Fruit fly (Drosophila melanogaster) whole organism, wandering third instar larva: Measurements from ENCODE around the gene CG7298.

ENCODE experiments used
- Abd-B ChIP-seq: fragments of >200 bp; optimal IDR thresholded peaks from 2 replicates; lab custom pipeline; 2017; ENCODE audit warnings: missing biosample characterization, missing genetic modification characterization
- CG32264 ChIP-seq: fragments of 200-800 bp; sonication (Bioruptor generic); optimal IDR thresholded peaks from 2 replicates; lab custom pipeline; 2016; ENCODE audit warnings: missing biosample characterization, missing genetic modification characterization
- CG9705 ChIP-seq: fragments of 200-800 bp; sonication (Bioruptor generic); optimal IDR thresholded peaks from 2 replicates; lab custom pipeline; 2018; ENCODE audit warnings: missing biosample characterization, mild to moderate bottlenecking, missing genetic modification characterization
- CrebA ChIP-seq: fragments of 200-800 bp; sonication (Bioruptor generic); optimal IDR thresholded peaks from 2 replicates; lab custom pipeline; 2016; ENCODE audit warnings: missing biosample characterization, mild to moderate bottlenecking, missing genetic modification characterization, borderline replicate concordance
- Dfd ChIP-seq: fragments of >200 bp; optimal IDR thresholded peaks from 2 replicates; lab custom pipeline; 2017; ENCODE audit warnings: missing biosample characterization, missing genetic modification characterization
- Dif ChIP-seq: fragments of 200-275, 200-300 bp; sonication (Bioruptor generic); optimal IDR thresholded peaks from 2 replicates; lab custom pipeline; 2018; ENCODE audit warnings: missing biosample characterization, missing genetic modification characterization; ENCODE audit not compliant: partially characterized antibody
- GATAd ChIP-seq: sonication (Bioruptor generic); optimal IDR thresholded peaks from 2 replicates; lab custom pipeline; 2016; ENCODE audit warnings: missing biosample characterization, missing genetic modification characterization
- HLH106 ChIP-seq: fragments of 200-800 bp; optimal IDR thresholded peaks from 3 replicates; lab custom pipeline; 2019; ENCODE audit warnings: missing biosample characterization, mild to moderate bottlenecking, missing genetic modification characterization, moderate library complexity
- Hnf4 ChIP-seq: fragments of 200-800 bp; sonication (Bioruptor generic); optimal IDR thresholded peaks from 2 replicates; lab custom pipeline; 2016; ENCODE audit warnings: missing biosample characterization, mild to moderate bottlenecking, missing genetic modification characterization
- Hr78 ChIP-seq: fragments of >200 bp; optimal IDR thresholded peaks from 2 replicates; lab custom pipeline; 2017; ENCODE audit warnings: missing biosample characterization, missing genetic modification characterization
- Hr83 ChIP-seq: fragments of 200-300 bp; sonication (Bioruptor generic); optimal IDR thresholded peaks from 2 replicates; lab custom pipeline; 2016; ENCODE audit warnings: missing biosample characterization, mild to moderate bottlenecking, missing genetic modification characterization, moderate library complexity; ENCODE audit not compliant: poor library complexity, severe bottlenecking
- Jra ChIP-seq: sonication (Bioruptor generic); optimal IDR thresholded peaks from 2 replicates; lab custom pipeline; 2016; ENCODE audit warnings: missing biosample characterization, missing genetic modification characterization
- Myc ChIP-seq: fragments of >200 bp; optimal IDR thresholded peaks from 2 replicates; lab custom pipeline; 2017
- N ChIP-seq: fragments of >200 bp; optimal IDR thresholded peaks from 2 replicates; lab custom pipeline; 2018; ENCODE audit warnings: missing biosample characterization, missing external identifiers, missing genetic modification characterization
- OdsH ChIP-seq: fragments of 200-800 bp; sonication (Bioruptor generic); optimal IDR thresholded peaks from 2 replicates; lab custom pipeline; 2016; ENCODE audit warnings: missing biosample characterization, mild to moderate bottlenecking, missing genetic modification characterization
- Rel ChIP-seq, 2 experiments: fragments of 200-800 bp; sonication (Bioruptor generic) in 1 of 2; optimal IDR thresholded peaks; 2 replicates in 1 of 2; 3 replicates in 1 of 2; lab custom pipeline; 2016 to 2019; ENCODE audit warnings: mild to moderate bottlenecking in 2 of 2, missing biosample characterization in 2 of 2, missing genetic modification characterization in 2 of 2, moderate library complexity in 1 of 2
- Sp1 ChIP-seq: fragments of 200-800 bp; sonication (Bioruptor generic); optimal IDR thresholded peaks from 3 replicates; lab custom pipeline; 2019; ENCODE audit warnings: missing biosample characterization, mild to moderate bottlenecking, missing genetic modification characterization, moderate library complexity
- Vsx2 ChIP-seq: fragments of 200-300, 225-300 bp; sonication (Bioruptor generic); optimal IDR thresholded peaks from 2 replicates; lab custom pipeline; 2018; ENCODE audit warnings: missing biosample characterization, missing genetic modification characterization; ENCODE audit not compliant: partially characterized antibody
- br ChIP-seq: fragments of 200-800 bp; sonication (Bioruptor generic); optimal IDR thresholded peaks from 2 replicates; lab custom pipeline; 2016; ENCODE audit warnings: missing biosample characterization, missing genetic modification characterization
- brk ChIP-seq: fragments of 200-800 bp; sonication (Bioruptor generic); optimal IDR thresholded peaks from 2 replicates; lab custom pipeline; 2016; ENCODE audit warnings: missing biosample characterization, mild to moderate bottlenecking, missing genetic modification characterization
- dl ChIP-seq, 2 experiments: fragments of 175-275, 200-275 bp in 1 of 2; fragments of 200-275 bp in 1 of 2; sonication (Bioruptor generic); optimal IDR thresholded peaks; lab custom pipeline; 2018; ENCODE audit warnings: mild to moderate bottlenecking in 2 of 2, missing biosample characterization in 2 of 2, missing genetic modification characterization in 2 of 2, moderate library complexity in 2 of 2; ENCODE audit not compliant: partially characterized antibody in 2 of 2, insufficient read depth in 1 of 2
- dmrt93B ChIP-seq: fragments of 200-800 bp; sonication (Bioruptor generic); optimal IDR thresholded peaks from 2 replicates; lab custom pipeline; 2018; ENCODE audit warnings: missing biosample characterization, mild to moderate bottlenecking, missing genetic modification characterization
- dsf ChIP-seq: sonication (Bioruptor generic); optimal IDR thresholded peaks from 2 replicates; lab custom pipeline; 2016; ENCODE audit warnings: missing biosample characterization, missing genetic modification characterization, borderline replicate concordance
- ey ChIP-seq: fragments of 200-800 bp; sonication (Bioruptor generic); optimal IDR thresholded peaks from 2 replicates; lab custom pipeline; 2016; ENCODE audit warnings: missing biosample characterization, missing genetic modification characterization
- foxo ChIP-seq, 2 experiments: fragments of 200-800 bp; sonication (Bioruptor generic); optimal IDR thresholded peaks; 2 replicates in 1 of 2; 3 replicates in 1 of 2; lab custom pipeline; 2016 to 2017; ENCODE audit warnings: missing biosample characterization in 2 of 2, missing genetic modification characterization in 2 of 2
- fru ChIP-seq: fragments of 200-800 bp; sonication (Bioruptor generic); optimal IDR thresholded peaks from 3 replicates; lab custom pipeline; 2016; ENCODE audit warnings: missing biosample characterization, mild to moderate bottlenecking, missing genetic modification characterization
- h ChIP-seq: fragments of 200-800 bp; sonication (Bioruptor generic); optimal IDR thresholded peaks from 3 replicates; lab custom pipeline; 2016; ENCODE audit warnings: missing biosample characterization, mild to moderate bottlenecking, missing genetic modification characterization
- jim ChIP-seq: fragments of 175-275, 200-325 bp; sonication (Bioruptor generic); optimal IDR thresholded peaks from 2 replicates; lab custom pipeline; 2016; ENCODE audit warnings: missing biosample characterization, mild to moderate bottlenecking, missing genetic modification characterization
- lola ChIP-seq: fragments of >200 bp; optimal IDR thresholded peaks from 2 replicates; lab custom pipeline; 2017; ENCODE audit warnings: missing biosample characterization, missing genetic modification characterization
- pan ChIP-seq: fragments of >200 bp; optimal IDR thresholded peaks from 2 replicates; lab custom pipeline; 2017
- psq ChIP-seq: fragments of 200-800 bp; sonication (Bioruptor generic); optimal IDR thresholded peaks from 3 replicates; lab custom pipeline; 2017; ENCODE audit warnings: missing biosample characterization, mild to moderate bottlenecking, missing genetic modification characterization, moderate library complexity
- rgr ChIP-seq: fragments of 200-800 bp; sonication (Bioruptor generic); optimal IDR thresholded peaks from 3 replicates; lab custom pipeline; 2016; ENCODE audit warnings: missing biosample characterization, mild to moderate bottlenecking, missing genetic modification characterization
- sage ChIP-seq: fragments of 200-800 bp; sonication (Bioruptor generic); optimal IDR thresholded peaks from 2 replicates; lab custom pipeline; 2016; ENCODE audit warnings: missing biosample characterization, mild to moderate bottlenecking, missing genetic modification characterization
- sv ChIP-seq: fragments of 200-800 bp; sonication (Bioruptor generic); optimal IDR thresholded peaks from 3 replicates; lab custom pipeline; 2016; ENCODE audit warnings: missing biosample characterization, missing genetic modification characterization
- tai ChIP-seq: sonication (Bioruptor generic); optimal IDR thresholded peaks from 2 replicates; lab custom pipeline; 2016; ENCODE audit warnings: missing biosample characterization, missing genetic modification characterization
- usp ChIP-seq: fragments of >200 bp; optimal IDR thresholded peaks from 2 replicates; lab custom pipeline; 2017; ENCODE audit warnings: missing biosample characterization, missing genetic modification characterization
- woc ChIP-seq: sonication (Bioruptor generic); optimal IDR thresholded peaks from 2 replicates; lab custom pipeline; 2016; ENCODE audit warnings: missing biosample characterization, mild to moderate bottlenecking, missing genetic modification characterization

The CG7298 gene

DNA sequence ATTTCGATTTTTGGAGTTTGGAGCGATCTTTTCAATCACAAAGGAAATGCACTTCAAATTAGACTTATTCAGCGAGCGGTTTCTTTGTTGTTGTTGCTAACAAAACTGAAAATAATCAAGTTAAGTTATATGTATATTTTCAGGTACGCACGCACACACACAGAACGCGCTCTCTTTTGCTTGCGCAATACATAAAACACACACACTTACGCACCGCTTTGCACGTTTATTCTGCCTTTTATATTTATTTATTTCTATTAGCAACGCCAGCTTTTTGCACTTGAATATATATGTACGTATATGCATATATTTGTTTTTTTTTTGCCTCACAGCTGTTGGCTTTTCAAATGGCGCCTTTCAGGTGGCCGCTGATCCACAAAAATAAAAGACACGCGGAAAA, 5.8 kb downstream of the CG7298 start:
- TF ChIP-seq sage, result peak; percentile 13
- TF ChIP-seq tai (GFP tag; lab: Kevin White, UChicago), result no peak
- TF ChIP-seq Hr83, result no peak
- TF ChIP-seq Dfd (GFP tag; lab: Kevin White, UChicago), result no peak
- no peak for TF ChIP-seq Jra (GFP tag; lab: Kevin White, UChicago)
- TF ChIP-seq dmrt93B (GFP tag; lab: Kevin White, UChicago), result no peak

DNA sequence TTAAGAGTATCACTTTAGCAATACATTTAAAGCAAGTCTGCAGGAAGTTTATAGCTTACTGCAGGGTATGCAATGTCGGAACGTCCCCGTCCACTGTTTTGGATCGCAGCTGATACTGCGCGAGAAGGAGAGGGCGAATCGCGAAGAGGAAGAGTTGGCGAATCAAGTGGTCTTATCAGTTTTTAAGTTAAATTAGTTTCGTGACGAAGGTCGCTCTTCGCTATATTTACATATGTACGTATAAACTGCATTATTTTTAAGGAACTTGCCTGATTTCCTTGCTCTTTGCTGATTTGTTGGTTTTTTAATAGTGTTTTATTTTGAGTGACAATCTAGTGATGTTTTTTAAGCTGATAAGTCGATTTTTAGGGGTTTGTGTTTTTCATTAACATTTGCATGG, 6.3 kb downstream of the CG7298 start:
- TF ChIP-seq N (no peak), dl (GFP tag; optimal IDR thresholded peaks at IDR 0.05; lab: Kevin White, UChicago; ENCODE audit: insufficient read depth in 1 of 2, partially characterized antibody in 2 of 2) (no peak), CrebA (GFP tag; lab: Kevin White, UChicago) (no peak), dmrt93B (GFP tag; lab: Kevin White, UChicago) (no peak), Sp1 (GFP tag; lab: Kevin White, UChicago) (no peak), Dif (GFP tag; lab: Kevin White, UChicago) (no peak), Dfd (GFP tag; lab: Kevin White, UChicago) (no peak), Vsx2 (no peak), lola (GFP tag; lab: Kevin White, UChicago) (no peak), sage (no peak), usp (GFP tag; lab: Kevin White, UChicago) (no peak), h (GFP tag; lab: Kevin White, UChicago) (no peak), Myc (lab: Kevin White, UChicago) (no peak), Hnf4 (no peak), tai (GFP tag; lab: Kevin White, UChicago) (no peak), Hr83 (no peak), pan (lab: Kevin White, UChicago) (no peak), br (GFP tag; lab: Kevin White, UChicago) (no peak)

DNA sequence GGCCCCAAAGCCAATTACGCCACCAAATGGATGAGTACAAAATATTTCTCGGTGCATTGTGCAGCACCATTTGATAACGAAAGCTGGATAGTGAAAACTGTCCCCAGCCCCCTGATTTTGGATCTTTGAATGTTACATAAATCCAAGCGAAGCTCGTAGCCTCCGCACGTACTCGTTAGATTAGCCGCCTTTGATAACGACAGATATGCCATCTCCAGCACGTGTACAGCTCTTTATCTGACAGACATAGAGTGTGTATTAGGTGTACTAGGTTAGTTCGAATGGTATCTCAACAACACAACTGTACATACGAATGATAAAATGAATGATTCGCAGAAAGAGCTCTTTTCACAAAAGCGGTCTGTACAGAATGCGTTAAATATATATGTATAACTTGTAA, 7.2 kb downstream of the CG7298 start:
- no peak for TF ChIP-seq usp (GFP tag; lab: Kevin White, UChicago)

DNA sequence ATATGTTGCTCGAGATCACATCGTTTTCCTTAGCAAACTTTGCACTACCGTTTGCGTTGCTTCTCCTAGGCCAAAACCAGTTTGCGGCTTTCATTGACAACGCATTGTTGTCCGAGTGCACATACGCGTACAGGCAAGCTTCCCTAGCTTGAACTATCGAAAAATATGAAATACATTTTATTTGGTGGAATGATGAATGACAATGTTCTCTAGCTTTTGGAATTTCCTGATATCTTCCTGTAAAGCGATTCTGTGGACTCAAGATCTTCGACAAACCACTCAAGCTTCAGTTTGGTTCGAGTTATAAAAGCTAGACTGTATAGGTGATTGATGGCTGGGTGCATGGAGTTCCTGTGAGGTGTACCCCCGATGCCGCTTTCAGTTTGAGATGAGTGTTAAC, 7.6 kb downstream of the CG7298 start:
- TF ChIP-seq Dif (GFP tag; lab: Kevin White, UChicago), result no peak
- no peak for TF ChIP-seq sv (GFP tag; lab: Kevin White, UChicago)
- TF ChIP-seq CG32264, result no peak
- peak; percentile 11 for TF ChIP-seq OdsH (GFP tag; lab: Kevin White, UChicago)
- TF ChIP-seq h (GFP tag; lab: Kevin White, UChicago), result peak; percentile 41
- TF ChIP-seq lola (GFP tag; lab: Kevin White, UChicago), result no peak
- peak; percentile 59 for TF ChIP-seq fru (GFP tag; lab: Kevin White, UChicago)
- peak; percentile 55 for TF ChIP-seq HLH106 (tag; lab: Kevin White, UChicago)
- no peak for TF ChIP-seq Myc (lab: Kevin White, UChicago)
- peak; percentile 41 for TF ChIP-seq woc (GFP tag; lab: Kevin White, UChicago)
- TF ChIP-seq dl (GFP tag; optimal IDR thresholded peaks at IDR 0.05; lab: Kevin White, UChicago; ENCODE audit: insufficient read depth in 1 of 2, partially characterized antibody in 2 of 2), result no peak
- no peak for TF ChIP-seq psq
- no peak for TF ChIP-seq pan (lab: Kevin White, UChicago)
- TF ChIP-seq Sp1 (GFP tag; lab: Kevin White, UChicago), result no peak
- TF ChIP-seq dmrt93B (GFP tag; lab: Kevin White, UChicago), result no peak
- peak in 1 of 2 experiments; percentile 38 for TF ChIP-seq foxo (GFP tag; optimal IDR thresholded peaks at IDR 0.05; lab: Kevin White, UChicago)
- TF ChIP-seq CG9705 (GFP tag; lab: Kevin White, UChicago), result no peak
- no peak for TF ChIP-seq Hr78
- TF ChIP-seq Hnf4, result no peak
- no peak for TF ChIP-seq Rel (GFP tag; optimal IDR thresholded peaks at IDR 0.05; lab: Kevin White, UChicago)
- TF ChIP-seq Rel (tag; optimal IDR thresholded peaks at IDR 0.05; lab: Kevin White, UChicago), result no peak
- no peak for TF ChIP-seq brk (GFP tag; lab: Kevin White, UChicago)
- TF ChIP-seq Jra (GFP tag; lab: Kevin White, UChicago), result no peak
- no peak for TF ChIP-seq Hr83
- TF ChIP-seq CrebA (GFP tag; lab: Kevin White, UChicago), result no peak
- TF ChIP-seq tai (GFP tag; lab: Kevin White, UChicago), result no peak
- TF ChIP-seq Abd-B, result no peak
- TF ChIP-seq rgr (GFP tag; lab: Kevin White, UChicago), result peak; percentile 34
- TF ChIP-seq br (GFP tag; lab: Kevin White, UChicago), result peak; percentile 19
- no peak for TF ChIP-seq jim
- no peak for TF ChIP-seq dsf (GFP tag; lab: Kevin White, UChicago)
- TF ChIP-seq ey (GFP tag; lab: Kevin White, UChicago), result peak; percentile 53
- TF ChIP-seq GATAd, result no peak
- TF ChIP-seq N, result no peak
